Worm (Caenorhabditis elegans): ENCODE results near the gene B0334.20.

The B0334.20 gene

ce11 chrII:11537606-11538016, 37.4 kb upstream of the B0334.20 start:
- TF ChIP-seq pag-3 (tag; optimal IDR thresholded peaks at IDR 0.05; ENCODE audit: borderline replicate concordance) = no peak
- TF ChIP-seq ceh-14 (tag; optimal IDR thresholded peaks at IDR 0.05) = no peak
- TF ChIP-seq sox-2 (GFP tag; IDR thresholded peaks at IDR 0.05) = no peak
- TF ChIP-seq ama-1 (optimal IDR thresholded peaks at IDR 0.05) = peak; percentile 96
- TF ChIP-seq sdc-2 (tag; optimal IDR thresholded peaks at IDR 0.05) = no peak
- no peak for TF ChIP-seq hlh-13 (GFP tag; optimal IDR thresholded peaks at IDR 0.05)
- TF ChIP-seq ztf-16 (tag; optimal IDR thresholded peaks at IDR 0.05) = no peak
- no peak for TF ChIP-seq tbx-7 (tag; optimal IDR thresholded peaks at IDR 0.05)

- TF ChIP-seq ceh-30 (tag; optimal IDR thresholded peaks at IDR 0.05) (no peak), lin-11 (tag; optimal IDR thresholded peaks at IDR 0.05) (no peak), fax-1 (tag; optimal IDR thresholded peaks at IDR 0.05) (no peak), Y22D7AL.16 (tag; optimal IDR thresholded peaks at IDR 0.05) (no peak), pqm-1 (tag; optimal IDR thresholded peaks at IDR 0.05) (no peak), hlh-15 (tag; optimal IDR thresholded peaks at IDR 0.05) (no peak), ceh-6 (GFP tag; optimal IDR thresholded peaks at IDR 0.05) (peak; percentile 17), ceh-22 (tag; optimal IDR thresholded peaks at IDR 0.05) (no peak), npax-4 (tag; optimal IDR thresholded peaks at IDR 0.05) (no peak), T23F11.4 (GFP tag; optimal IDR thresholded peaks at IDR 0.05) (peak; percentile 5), fkh-10 (GFP tag; optimal IDR thresholded peaks at IDR 0.05) (no peak), lim-6 (tag; optimal IDR thresholded peaks at IDR 0.05) (no peak), ceh-31 (tag; optimal IDR thresholded peaks at IDR 0.05) (peak; percentile 66), tbx-7 (tag; optimal IDR thresholded peaks at IDR 0.05) (no peak), ceh-2 (tag; optimal IDR thresholded peaks at IDR 0.05) (peak; percentile 31), sox-2 (GFP tag; IDR thresholded peaks at IDR 0.05) (no peak), F13H6.1 (tag; optimal IDR thresholded peaks at IDR 0.05) (no peak), madf-2 (tag; optimal IDR thresholded peaks at IDR 0.05) (no peak), ceh-48 (tag; optimal IDR thresholded peaks at IDR 0.05) (peak; percentile 22), nhr-11 (tag; optimal IDR thresholded peaks at IDR 0.05) (no peak), zip-5 (tag; optimal IDR thresholded peaks at IDR 0.05) (no peak), elt-4 (tag; optimal IDR thresholded peaks at IDR 0.05) (no peak), che-1 (tag; optimal IDR thresholded peaks at IDR 0.05) (no peak), ceh-34 (tag; optimal IDR thresholded peaks at IDR 0.05) (peak; percentile 78), C08G9.2 (tag; optimal IDR thresholded peaks at IDR 0.05) (peak; percentile 33), nhr-232 (tag; optimal IDR thresholded peaks at IDR 0.05) (no peak), ahr-1 (tag; optimal IDR thresholded peaks at IDR 0.05) (no peak), unc-42 (tag; optimal IDR thresholded peaks at IDR 0.05) (no peak), ztf-16 (tag; optimal IDR thresholded peaks at IDR 0.05) (no peak), ceh-19 (GFP tag; optimal IDR thresholded peaks at IDR 0.05) (peak; percentile 58), hlh-8 (tag; optimal IDR thresholded peaks at IDR 0.05) (no peak), eyg-1 (tag; optimal IDR thresholded peaks at IDR 0.05) (peak; percentile 60), mec-3 (tag; optimal IDR thresholded peaks at IDR 0.05; ENCODE audit: borderline replicate concordance) (no peak), dmd-4 (tag; optimal IDR thresholded peaks at IDR 0.05; ENCODE audit: borderline replicate concordance) (peak; percentile 41), ceh-24 (tag; optimal IDR thresholded peaks at IDR 0.05) (no peak), C38D4.7 (GFP tag; optimal IDR thresholded peaks at IDR 0.05) (no peak), sdc-2 (tag; optimal IDR thresholded peaks at IDR 0.05) (no peak), pax-1 (tag; optimal IDR thresholded peaks at IDR 0.05) (peak; percentile 28), ref-2 (tag; optimal IDR thresholded peaks at IDR 0.05) (peak; percentile 52), ets-4 (tag; optimal IDR thresholded peaks at IDR 0.05) (no peak), ceh-45 (GFP tag; IDR thresholded peaks at IDR 0.05) (no peak), unc-55 (GFP tag; optimal IDR thresholded peaks at IDR 0.05) (no peak), ama-1 (optimal IDR thresholded peaks at IDR 0.05) (no peak), fkh-6 (tag; optimal IDR thresholded peaks at IDR 0.05) (no peak), pros-1 (tag; optimal IDR thresholded peaks at IDR 0.05) (no peak), rnt-1 (tag; optimal IDR thresholded peaks at IDR 0.05) (peak; percentile 49), hlh-6 (tag; optimal IDR thresholded peaks at IDR 0.05) (no peak), odd-2 (tag; optimal IDR thresholded peaks at IDR 0.05) (no peak), pat-9 (tag; optimal IDR thresholded peaks at IDR 0.05) (no peak)
These were observed 36.9 kb upstream of the B0334.20 start for ce11 chrII:11537115-11537514.
